Worm (Caenorhabditis elegans) whole organism, L4 larva: ENCODE measurements around the gene sgo-1.

Experiments used
- F44E2.7 ChIP-seq: fragments of 200-800 bp; sonication (Bioruptor generic); IDR thresholded peaks from 2 replicates; pipeline ENCODE4 v2.1.2; 2022; ENCODE audit warnings: missing genetic modification characterization, missing compliant biosample characterization
- R02D3.7 ChIP-seq: fragments of 150-350 bp; sonication (generic microtip); optimal IDR thresholded peaks from 3 replicates; lab custom pipeline; 2014; ENCODE audit warnings: missing biosample characterization, missing genetic modification characterization
- T20F7.1 ChIP-seq: fragments of 200-800 bp; sonication (Bioruptor generic); optimal IDR thresholded peaks from 2 replicates; lab custom pipeline; 2018; ENCODE audit warnings: mild to moderate bottlenecking, missing genetic modification characterization, missing compliant biosample characterization
- T26A8.4 ChIP-seq: fragments of 200-800 bp; sonication (Bioruptor generic); IDR thresholded peaks from 2 replicates; pipeline ENCODE4 v1.3.6; 2022; ENCODE audit warnings: missing genetic modification characterization, missing compliant biosample characterization
- Y105C5A.15 ChIP-seq: fragments of 200-800 bp; sonication (Bioruptor generic); IDR thresholded peaks from 2 replicates; pipeline ENCODE4 v1.3.6; 2022; ENCODE audit warnings: missing genetic modification characterization, missing compliant biosample characterization
- Y75B8A.6 ChIP-seq: fragments of 200-800 bp; sonication (Bioruptor generic); IDR thresholded peaks from 2 replicates; pipeline ENCODE4 v1.3.6; 2022; ENCODE audit warnings: missing genetic modification reagents, missing genetic modification characterization, missing compliant biosample characterization
- aha-1 ChIP-seq: fragments of 150-350 bp; peaks from one replicate; lab custom pipeline; 2014; ENCODE audit warnings: missing biosample characterization, missing genetic modification characterization
- arid-1 ChIP-seq: fragments of 200-800 bp; sonication (Bioruptor generic); conservative IDR thresholded peaks from 2 replicates; pipeline ENCODE4 v1.3.6; 2022; ENCODE audit warnings: missing genetic modification reagents, missing genetic modification characterization, missing compliant biosample characterization
- attf-4 ChIP-seq: sonication (generic microtip); optimal IDR thresholded peaks from 3 replicates; lab custom pipeline; 2017; ENCODE audit warnings: missing biosample characterization, missing genetic modification characterization
- ces-1 ChIP-seq: fragments of 150-350 bp; sonication (generic microtip); optimal IDR thresholded peaks from 4 replicates; lab custom pipeline; 2014; ENCODE audit warnings: missing biosample characterization, missing genetic modification reagents, missing genetic modification characterization
- daf-16 ChIP-seq, 3 experiments: sonication (generic microtip); optimal IDR thresholded peaks; 2 replicates each; lab custom pipeline; 2016 to 2017; ENCODE audit warnings: missing genetic modification characterization in 3 of 3, missing genetic modification reagents in 3 of 3, mild to moderate bottlenecking in 2 of 3, missing compliant biosample characterization in 2 of 3, missing biosample characterization in 1 of 3, moderate library complexity in 1 of 3
- dmd-6 ChIP-seq: fragments of 200-800 bp; sonication (Bioruptor generic); IDR thresholded peaks from 2 replicates; pipeline ENCODE4 v1.3.6; 2022; ENCODE audit warnings: missing genetic modification reagents, missing genetic modification characterization, missing compliant biosample characterization
- dpl-1 ChIP-seq: fragments of 150-350 bp; optimal IDR thresholded peaks from 2 replicates; lab custom pipeline; 2014; ENCODE audit warnings: missing biosample characterization, missing genetic modification reagents, missing genetic modification characterization
- dve-1 ChIP-seq: sonication (generic microtip); optimal IDR thresholded peaks from 2 replicates; lab custom pipeline; 2017; ENCODE audit warnings: antibody characterized with exemption, mild to moderate bottlenecking, missing genetic modification characterization, missing compliant biosample characterization; ENCODE audit not compliant: insufficient read depth
- hif-1 ChIP-seq, 2 experiments: sonication (generic microtip); optimal IDR thresholded peaks; 2 replicates each; lab custom pipeline; 2016 to 2017; ENCODE audit warnings: missing compliant biosample characterization in 2 of 2, missing genetic modification characterization in 2 of 2, missing genetic modification reagents in 2 of 2, missing genotype in 2 of 2, mild to moderate bottlenecking in 1 of 2
- hlh-11 ChIP-seq: fragments of 200-800 bp; sonication (Bioruptor generic); optimal IDR thresholded peaks from 2 replicates; lab custom pipeline; 2018; ENCODE audit warnings: mild to moderate bottlenecking, missing genetic modification characterization, missing compliant biosample characterization
- hlh-30 ChIP-seq: sonication (generic microtip); optimal IDR thresholded peaks from 2 replicates; lab custom pipeline; 2017; ENCODE audit warnings: antibody characterized with exemption, mild to moderate bottlenecking, missing genetic modification characterization, missing compliant biosample characterization; ENCODE audit not compliant: insufficient read depth
- jun-1 ChIP-seq: fragments of 150-350 bp; optimal IDR thresholded peaks from 2 replicates; lab custom pipeline; 2014; ENCODE audit warnings: missing biosample characterization, missing genetic modification reagents, missing genetic modification characterization
- lin-13 ChIP-seq: fragments of 150-350 bp; optimal IDR thresholded peaks from 2 replicates; lab custom pipeline; 2014; ENCODE audit warnings: missing biosample characterization, missing genetic modification reagents, missing genetic modification characterization
- lin-38 ChIP-seq: fragments of 200-800 bp; sonication (Bioruptor generic); IDR thresholded peaks from 2 replicates; pipeline ENCODE4 v1.3.6; 2022; ENCODE audit warnings: missing genetic modification reagents, missing genetic modification characterization, missing compliant biosample characterization
- lin-39 ChIP-seq: fragments of 150-350 bp; optimal IDR thresholded peaks from 2 replicates; lab custom pipeline; 2014; ENCODE audit warnings: missing biosample characterization, missing genetic modification reagents, missing genetic modification characterization
- lsy-2 ChIP-seq, 2 experiments: fragments of 150-350 bp in 1 of 2; sonication (generic microtip) in 1 of 2; optimal IDR thresholded peaks; 2 replicates each; lab custom pipeline; 2014 to 2017; ENCODE audit warnings: missing biosample characterization in 2 of 2, missing genetic modification characterization in 2 of 2
- mdl-1 ChIP-seq, 2 experiments: fragments of 150-350 bp in 1 of 2; sonication (generic microtip) in 1 of 2; optimal IDR thresholded peaks; 2 replicates each; lab custom pipeline; 2014 to 2017; ENCODE audit warnings: missing biosample characterization in 2 of 2, missing genetic modification characterization in 2 of 2
- mes-2 ChIP-seq: sonication (generic microtip); optimal IDR thresholded peaks from 2 replicates; lab custom pipeline; 2016; ENCODE audit warnings: missing genotype, mild to moderate bottlenecking, missing genetic modification characterization, missing compliant biosample characterization; ENCODE audit not compliant: poor library complexity, severe bottlenecking
- mxl-2 ChIP-seq: fragments of 200-800 bp; sonication (Bioruptor generic); conservative IDR thresholded peaks from 2 replicates; pipeline ENCODE4 v1.3.6; 2022; ENCODE audit warnings: missing genetic modification reagents, missing genetic modification characterization, missing compliant biosample characterization
- mxl-3 ChIP-seq: fragments of 200-800 bp; sonication (Bioruptor generic); optimal IDR thresholded peaks from 2 replicates; lab custom pipeline; 2018; ENCODE audit warnings: mild to moderate bottlenecking, missing genetic modification characterization, missing compliant biosample characterization
- nhr-10 ChIP-seq: fragments of 150-350 bp; optimal IDR thresholded peaks from 2 replicates; lab custom pipeline; 2014; ENCODE audit warnings: missing biosample characterization, missing genetic modification characterization
- nhr-28 ChIP-seq: fragments of 150-350 bp; optimal IDR thresholded peaks from 2 replicates; lab custom pipeline; 2014; ENCODE audit warnings: missing biosample characterization, missing genetic modification characterization
- nhr-41 ChIP-seq: fragments of 200-800 bp; sonication (Bioruptor generic); IDR thresholded peaks from 2 replicates; pipeline ENCODE4 v1.3.6; 2022; ENCODE audit warnings: missing genetic modification reagents, missing genetic modification characterization, missing compliant biosample characterization
- nhr-76 ChIP-seq: fragments of 150-350 bp; optimal IDR thresholded peaks from 2 replicates; lab custom pipeline; 2014; ENCODE audit warnings: missing biosample characterization, missing genetic modification characterization
- nhr-77 ChIP-seq: fragments of 150-350 bp; optimal IDR thresholded peaks from 2 replicates; lab custom pipeline; 2014; ENCODE audit warnings: missing biosample characterization, missing genetic modification characterization
- pha-4 ChIP-seq, 2 experiments: fragments of 150-350 bp in 1 of 2; fragments of 200-800 bp in 1 of 2; sonication (Bioruptor generic) in 1 of 2; IDR thresholded peaks in 1 of 2; optimal IDR thresholded peaks in 1 of 2; 2 replicates each; pipeline versions ENCODE4 v1.3.6 to Lab custom; 2014 to 2022; ENCODE audit warnings: missing genetic modification characterization in 2 of 2, missing genetic modification reagents in 2 of 2, missing biosample characterization in 1 of 2, missing compliant biosample characterization in 1 of 2
- php-3 ChIP-seq: fragments of 200-800 bp; sonication (Bioruptor generic); IDR thresholded peaks from 2 replicates; pipeline ENCODE4 v1.3.6; 2022; ENCODE audit warnings: missing genetic modification reagents, missing genetic modification characterization, missing compliant biosample characterization
- pqm-1 ChIP-seq: sonication (generic microtip); optimal IDR thresholded peaks from 2 replicates; lab custom pipeline; 2017; ENCODE audit warnings: missing biosample characterization, missing genetic modification characterization
- rbr-2 ChIP-seq: sonication (generic microtip); optimal IDR thresholded peaks from 2 replicates; lab custom pipeline; 2016; ENCODE audit warnings: missing genotype, missing genetic modification characterization, missing compliant biosample characterization
- zfp-3 ChIP-seq: fragments of 200-800 bp; sonication (Bioruptor generic); conservative IDR thresholded peaks from 2 replicates; pipeline ENCODE4 v1.3.6; 2022; ENCODE audit warnings: missing genetic modification reagents, missing genetic modification characterization, missing compliant biosample characterization
- ztf-7 ChIP-seq: fragments of 150-350 bp; optimal IDR thresholded peaks from 2 replicates; lab custom pipeline; 2014; ENCODE audit warnings: missing biosample characterization, missing genetic modification characterization

The sgo-1 gene

DNA sequence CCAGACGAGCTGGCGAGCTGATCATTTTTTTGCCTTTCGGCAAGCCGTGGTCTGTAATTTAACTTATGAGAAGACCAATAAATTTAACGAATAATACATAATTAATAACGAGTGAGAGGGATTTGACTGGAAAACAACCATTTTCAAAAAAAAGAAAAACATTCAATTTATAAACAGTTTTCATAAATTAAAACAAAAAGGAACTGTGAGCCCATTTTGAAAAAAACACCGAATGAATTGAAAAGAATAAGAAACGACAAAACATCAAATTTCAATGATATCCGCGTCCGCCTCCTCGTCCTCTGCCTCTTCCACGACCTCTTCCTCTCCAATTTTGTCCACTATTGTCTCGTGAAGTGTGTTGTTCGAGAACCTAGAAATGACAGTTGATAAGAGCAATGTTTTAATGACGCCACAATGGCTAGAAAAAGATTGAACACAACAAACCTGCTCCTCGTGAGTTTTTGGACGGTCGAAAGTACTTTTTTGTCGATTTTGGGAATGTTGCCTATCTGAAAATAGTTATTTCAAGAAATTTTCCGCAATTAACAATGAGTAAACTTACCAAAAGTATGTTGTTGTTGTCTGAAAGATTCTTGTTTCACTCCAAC, 12.4 kb downstream of the sgo-1 start, which contains the start of gene tag-321:
Gene tag-321, minus strand, starts transcription at position 51 of the 611 bp plus-strand sequence.
- peak; percentile 62 for TF ChIP-seq dve-1 (tag; lab: Kevin White, UChicago)
- peak; percentile 36 for TF ChIP-seq hlh-11 (tag; lab: Kevin White, UChicago)
- TF ChIP-seq dmd-6 = peak; percentile 60
- peak; percentile 49 for TF ChIP-seq hlh-30 (tag; lab: Kevin White, UChicago)
- TF ChIP-seq nhr-77 (tag; lab: Kevin White, UChicago) = peak; percentile 32
- TF ChIP-seq daf-16 (GFP tag; optimal IDR thresholded peaks at IDR 0.05; lab: Kevin White, UChicago) = no peak
- TF ChIP-seq daf-16 (tag; optimal IDR thresholded peaks at IDR 0.05; lab: Kevin White, UChicago) = peak; percentile 82
- TF ChIP-seq nhr-76 (tag; lab: Kevin White, UChicago) = no peak
- no peak for TF ChIP-seq ces-1
- TF ChIP-seq mes-2 = peak; percentile 28
- no peak for TF ChIP-seq lin-38 (GFP tag; lab: Robert Waterston, UW)
- peak; percentile 75 for TF ChIP-seq nhr-28 (tag; lab: Kevin White, UChicago)

DNA sequence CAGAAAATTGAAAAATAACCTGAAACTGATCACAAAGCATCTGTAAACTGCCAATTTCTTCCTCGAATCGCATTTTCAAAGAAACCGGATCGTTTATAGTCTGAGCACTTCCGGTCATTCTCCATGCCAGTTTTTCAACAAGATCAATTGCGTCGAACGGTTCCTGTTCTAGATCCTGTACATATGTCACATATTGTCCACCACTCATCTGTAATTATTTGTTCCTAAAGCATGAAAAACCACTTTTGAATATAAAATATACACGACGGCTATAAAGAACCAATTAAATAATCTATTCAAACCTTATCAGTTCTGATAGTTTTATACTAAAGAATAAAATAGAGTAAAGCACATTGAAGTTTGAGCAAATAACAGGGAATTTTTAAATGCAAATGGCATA, 14.0 kb downstream of the sgo-1 start, which contains the start of gene sec-10:
Gene sec-10, minus strand, starts transcription at position 208 of the 400 bp plus-strand sequence.
- no peak for TF ChIP-seq nhr-41 (GFP tag; lab: Robert Waterston, UW)
- peak; percentile 64; the same call in 1 of the 2 replicates for TF ChIP-seq T26A8.4 (GFP tag; lab: Robert Waterston, UW)
- 0 out of 2 replicates have a peak, but pooled peaks have one; percentile 33 for TF ChIP-seq arid-1 (GFP tag; lab: Robert Waterston, UW)
- TF ChIP-seq php-3 (GFP tag; lab: Robert Waterston, UW) = peak; percentile 63
- peak; percentile 43; the same call in 1 of the 2 replicates for TF ChIP-seq lin-38 (GFP tag; lab: Robert Waterston, UW)
- TF ChIP-seq attf-4 = no peak
- TF ChIP-seq dve-1 (tag; lab: Kevin White, UChicago) = peak; percentile 57
- peak; percentile 68 for TF ChIP-seq nhr-28 (tag; lab: Kevin White, UChicago)
- TF ChIP-seq pqm-1 (tag; lab: Kevin White, UChicago) = peak; percentile 9
- TF ChIP-seq mxl-2 (GFP tag; lab: Robert Waterston, UW) = no peak
- TF ChIP-seq daf-16 (GFP tag; optimal IDR thresholded peaks at IDR 0.05; lab: Kevin White, UChicago) = no peak
- TF ChIP-seq daf-16 (tag; optimal IDR thresholded peaks at IDR 0.05; lab: Kevin White, UChicago) = peak; percentile 42
- TF ChIP-seq zfp-3 (GFP tag; lab: Robert Waterston, UW) = peak; percentile 60; the same call in 1 of the 2 replicates

DNA sequence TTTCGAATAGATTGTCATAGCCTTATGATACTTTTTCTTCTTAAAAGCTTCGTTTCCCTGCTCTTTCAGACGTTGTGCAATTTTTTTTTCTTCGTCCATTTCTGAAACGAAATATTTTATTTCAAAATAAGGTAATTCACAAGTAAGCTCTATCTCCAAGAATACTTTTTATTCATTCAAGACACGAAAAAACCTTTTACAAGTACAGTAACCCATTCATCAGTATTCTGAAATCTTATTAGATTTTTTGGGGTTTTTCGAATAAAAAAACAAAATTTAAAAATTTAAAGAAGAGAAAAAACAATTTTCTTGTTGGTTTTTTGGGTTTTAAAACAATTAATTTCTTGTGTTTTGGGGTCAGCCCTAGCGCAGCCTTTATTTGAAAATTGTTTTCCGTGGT, 17.4 kb downstream of the sgo-1 start, which contains the start of gene rpap-3:
Gene rpap-3, minus strand, starts transcription at position 101 of the 400 bp plus-strand sequence.
- TF ChIP-seq F44E2.7 (GFP tag; lab: Robert Waterston, UW) (no peak), daf-16 (GFP tag; optimal IDR thresholded peaks at IDR 0.05; lab: Kevin White, UChicago) (peak in 1 of 2 experiments; percentile 0), daf-16 (tag; optimal IDR thresholded peaks at IDR 0.05; lab: Kevin White, UChicago) (no peak)

DNA sequence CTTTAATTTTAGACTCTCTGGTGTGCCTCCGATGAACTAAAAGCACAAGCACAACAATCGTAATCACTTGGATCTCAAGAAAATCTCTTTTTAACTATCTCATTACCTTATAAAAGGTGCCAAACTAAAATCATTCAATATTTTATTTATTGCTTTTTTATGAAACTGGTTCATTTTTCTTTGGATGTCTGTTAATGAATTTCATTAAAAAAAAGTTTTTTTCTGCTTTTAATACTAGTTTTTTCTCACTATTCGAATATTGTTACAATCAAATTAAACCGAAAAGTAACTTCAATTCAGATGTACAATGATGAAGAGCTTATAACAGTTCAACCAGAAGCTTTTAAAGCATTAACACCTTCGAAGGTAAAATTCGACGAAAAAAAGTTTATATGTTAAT, 20.6 kb downstream of the sgo-1 start, which contains the start of gene swd-2.1:
Gene swd-2.1, plus strand, starts transcription at position 301 of the 400 bp plus-strand sequence.
- TF ChIP-seq T20F7.1 (GFP tag; lab: Kevin White, UChicago) (no peak), Y105C5A.15 (GFP tag; lab: Robert Waterston, UW) (no peak)
- TF ChIP-seq, all 104 proteins: peak for 0

DNA sequence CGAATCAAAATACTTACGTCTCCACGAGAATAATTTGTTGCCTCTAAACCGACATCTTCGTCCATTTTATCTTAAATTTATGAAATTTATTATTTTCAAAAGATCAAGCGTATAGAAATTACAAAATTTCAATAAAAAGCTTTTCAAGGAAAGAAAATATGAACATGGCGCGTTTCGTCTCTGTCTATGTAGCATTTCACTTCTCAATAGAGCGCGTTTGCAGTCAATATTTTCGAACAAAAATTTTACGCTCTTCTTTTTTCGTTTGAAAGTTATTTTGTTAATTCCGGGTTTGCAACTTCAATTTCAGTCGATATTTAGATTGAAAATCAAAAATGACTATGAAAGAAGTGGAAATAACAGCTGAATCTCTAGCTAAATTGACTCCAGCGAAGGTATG, 22.1 kb downstream of the sgo-1 start, which contains the start of the genes hcf-1 and swd-2.2:
Gene hcf-1, minus strand, starts transcription at position 70 of the 400 bp plus-strand sequence.
Gene swd-2.2, plus strand, starts transcription at position 206 of the 400 bp plus-strand sequence.
- TF ChIP-seq lin-13 = no peak
- no peak for TF ChIP-seq dve-1 (tag; lab: Kevin White, UChicago)
- no peak for TF ChIP-seq mxl-3 (GFP tag; lab: Kevin White, UChicago)
- no peak for TF ChIP-seq ztf-7
- no peak for TF ChIP-seq php-3 (GFP tag; lab: Robert Waterston, UW)
- TF ChIP-seq hlh-11 (tag; lab: Kevin White, UChicago) = no peak
- no peak for TF ChIP-seq rbr-2 (tag; lab: Kevin White, UChicago)
- TF ChIP-seq dpl-1 = peak; percentile 58
- TF ChIP-seq R02D3.7 (tag; lab: Kevin White, UChicago) = no peak
- TF ChIP-seq lin-39 (tag; lab: Kevin White, UChicago) = no peak
- TF ChIP-seq jun-1 (tag; lab: Kevin White, UChicago) = no peak
- no peak for TF ChIP-seq hlh-30 (tag; lab: Kevin White, UChicago)
- TF ChIP-seq pha-4 (GFP tag; IDR thresholded peaks at IDR 0.05; lab: Robert Waterston, UW) = no peak
- TF ChIP-seq pha-4 (tag; optimal IDR thresholded peaks at IDR 0.05; lab: Kevin White, UChicago) = no peak
- TF ChIP-seq Y75B8A.6 = no peak
- peak in 1 of 2 experiments; percentile 63 for TF ChIP-seq lsy-2 (tag; optimal IDR thresholded peaks at IDR 0.05; lab: Kevin White, UChicago)
- TF ChIP-seq Y105C5A.15 (GFP tag; lab: Robert Waterston, UW) = no peak
- TF ChIP-seq nhr-10 (tag; lab: Kevin White, UChicago) = no peak
- TF ChIP-seq hif-1 (tag; optimal IDR thresholded peaks at IDR 0.05; lab: Kevin White, UChicago) = no peak
- peak; percentile 47 for TF ChIP-seq T20F7.1 (GFP tag; lab: Kevin White, UChicago)
- TF ChIP-seq lin-38 (GFP tag; lab: Robert Waterston, UW) = peak; percentile 93
- peak; percentile 22 for TF ChIP-seq nhr-28 (tag; lab: Kevin White, UChicago)
- no peak for TF ChIP-seq mdl-1 (tag; optimal IDR thresholded peaks at IDR 0.05; lab: Kevin White, UChicago)
- no peak for TF ChIP-seq zfp-3 (GFP tag; lab: Robert Waterston, UW)
- TF ChIP-seq aha-1 = peak; percentile 50
